Worm (Caenorhabditis elegans) whole organism, midembryonic: ENCODE results near the gene F38B6.2.

Experiments
- T22C8.4 ChIP-seq: fragments of 200-800 bp; sonication (Bioruptor generic); IDR thresholded peaks from 2 replicates; pipeline ENCODE4 v1.3.6; 2022; ENCODE audit warnings: missing genetic modification characterization, missing compliant biosample characterization
- flt-1 ChIP-seq: fragments of 200-800 bp; sonication (Bioruptor generic); IDR thresholded peaks from 2 replicates; pipeline ENCODE4 v1.3.6; 2022; ENCODE audit warnings: missing genetic modification characterization, missing compliant biosample characterization
- klf-2 ChIP-seq: fragments of 200-800 bp; sonication (Bioruptor generic); conservative IDR thresholded peaks from 2 replicates; pipeline ENCODE4 v1.3.6; 2022; ENCODE audit warnings: missing genetic modification reagents, missing genetic modification characterization, missing compliant biosample characterization
- med-1 ChIP-seq: sonication (generic microtip); optimal IDR thresholded peaks from 2 replicates; lab custom pipeline; 2017; ENCODE audit warnings: missing genetic modification characterization, mild to moderate bottlenecking, missing compliant biosample characterization, antibody characterized with exemption, missing genetic modification reagents; ENCODE audit not compliant: insufficient read depth
- ref-1 ChIP-seq: fragments of 200-800 bp; sonication (Bioruptor generic); conservative IDR thresholded peaks from 2 replicates; pipeline ENCODE4 v1.3.6; 2022; ENCODE audit warnings: missing genetic modification reagents, missing genetic modification characterization, missing compliant biosample characterization
- ztf-23 ChIP-seq: fragments of 200-800 bp; sonication (Bioruptor generic); IDR thresholded peaks from 2 replicates; pipeline ENCODE4 v1.3.6; 2022; ENCODE audit warnings: missing genetic modification reagents, missing genetic modification characterization, missing compliant biosample characterization

- TF ChIP-seq T22C8.4 (GFP tag; lab: Robert Waterston, UW) (no peak), ref-1 (GFP tag; lab: Robert Waterston, UW) (no peak), ztf-23 (no peak), flt-1 (GFP tag; lab: Robert Waterston, UW) (no peak), med-1 (GFP tag; lab: Kevin White, UChicago) (no peak), klf-2 (GFP tag; lab: Robert Waterston, UW) (no peak)
Observed at ce11 chrX:6713277-6713676, 14.9 kb downstream of the F38B6.2 start, which contains the start of gene nas-11.
